Worm (Caenorhabditis elegans) whole organism, mixed stage, embryonic: Measurements from ENCODE around the gene T26H5.9.

ENCODE experiments used
- M03D4.4 ChIP-seq: sonication (generic microtip); optimal IDR thresholded peaks from 2 replicates; lab custom pipeline; 2017; ENCODE audit warnings: mild to moderate bottlenecking, missing genetic modification characterization, missing compliant biosample characterization
- blmp-1 ChIP-seq: fragments of 150-350 bp; optimal IDR thresholded peaks from 2 replicates; lab custom pipeline; 2014; ENCODE audit warnings: missing biosample characterization, missing genetic modification characterization
- ceh-39 ChIP-seq: fragments of 150-350 bp; optimal IDR thresholded peaks from 2 replicates; lab custom pipeline; 2014; ENCODE audit warnings: missing biosample characterization, missing genetic modification characterization
- ceh-43 ChIP-seq: fragments of 200-800 bp; sonication (Bioruptor generic); optimal IDR thresholded peaks from 2 replicates; lab custom pipeline; 2018; ENCODE audit warnings: mild to moderate bottlenecking, missing genetic modification characterization, moderate library complexity, missing compliant biosample characterization
- ceh-83 ChIP-seq: fragments of 200-800 bp; sonication (Bioruptor generic); optimal IDR thresholded peaks from 2 replicates; lab custom pipeline; 2018; ENCODE audit warnings: mild to moderate bottlenecking, missing genetic modification characterization, missing compliant biosample characterization
- cnd-1 ChIP-seq: fragments of 200-800 bp; sonication (Bioruptor generic); optimal IDR thresholded peaks from 2 replicates; lab custom pipeline; 2018; ENCODE audit warnings: mild to moderate bottlenecking, missing genetic modification characterization, missing compliant biosample characterization
- drap-1 ChIP-seq: fragments of 200-800 bp; sonication (Bioruptor generic); optimal IDR thresholded peaks from 3 replicates; lab custom pipeline; 2018; ENCODE audit warnings: mild to moderate bottlenecking, missing genetic modification characterization, missing compliant biosample characterization
- elt-1 ChIP-seq: sonication (generic microtip); optimal IDR thresholded peaks from 2 replicates; lab custom pipeline; 2017; ENCODE audit warnings: missing genetic modification characterization, mild to moderate bottlenecking, missing compliant biosample characterization, antibody characterized with exemption, moderate library complexity, borderline replicate concordance; ENCODE audit not compliant: insufficient read depth
- elt-3 ChIP-seq: fragments of 150-350 bp; optimal IDR thresholded peaks from 2 replicates; lab custom pipeline; 2014; ENCODE audit warnings: missing biosample characterization, missing genetic modification characterization
- flh-1 ChIP-seq: fragments of 200-800 bp; sonication (Bioruptor generic); optimal IDR thresholded peaks from 2 replicates; lab custom pipeline; 2018; ENCODE audit warnings: mild to moderate bottlenecking, missing genetic modification characterization, moderate library complexity, missing compliant biosample characterization
- ham-2 ChIP-seq: fragments of 200-800 bp; sonication (Bioruptor generic); optimal IDR thresholded peaks from 2 replicates; lab custom pipeline; 2018; ENCODE audit warnings: mild to moderate bottlenecking, missing genetic modification characterization, missing compliant biosample characterization
- hlh-1 ChIP-seq: fragments of 150-350 bp; optimal IDR thresholded peaks from 2 replicates; lab custom pipeline; 2014; ENCODE audit warnings: missing biosample characterization, missing genetic modification reagents, missing genetic modification characterization
- lin-13 ChIP-seq: fragments of 150-350 bp; optimal IDR thresholded peaks from 2 replicates; lab custom pipeline; 2014; ENCODE audit warnings: missing biosample characterization, missing genetic modification characterization
- lin-32 ChIP-seq: fragments of 200-800 bp; sonication (Bioruptor generic); optimal IDR thresholded peaks from 2 replicates; lab custom pipeline; 2018; ENCODE audit warnings: mild to moderate bottlenecking, missing genetic modification characterization, missing compliant biosample characterization
- lsy-2 ChIP-seq: fragments of 150-350 bp; optimal IDR thresholded peaks from 2 replicates; lab custom pipeline; 2014; ENCODE audit warnings: missing biosample characterization, missing genetic modification characterization
- mep-1 ChIP-seq: fragments of 150-350 bp; optimal IDR thresholded peaks from 2 replicates; lab custom pipeline; 2017; ENCODE audit warnings: missing biosample characterization, missing genetic modification reagents, missing genetic modification characterization, inconsistent platforms
- mls-2 ChIP-seq: sonication (generic microtip); optimal IDR thresholded peaks from 2 replicates; lab custom pipeline; 2016; ENCODE audit warnings: mild to moderate bottlenecking, missing genetic modification characterization, moderate library complexity, missing compliant biosample characterization
- nhr-12 ChIP-seq: fragments of 150-350 bp; optimal IDR thresholded peaks from 2 replicates; lab custom pipeline; 2014; ENCODE audit warnings: missing biosample characterization, missing genetic modification characterization
- nhr-2 ChIP-seq: fragments of 150-350 bp; optimal IDR thresholded peaks from 2 replicates; lab custom pipeline; 2014; ENCODE audit warnings: missing biosample characterization, missing genetic modification characterization
- nhr-28 ChIP-seq: fragments of 150-350 bp; optimal IDR thresholded peaks from 2 replicates; lab custom pipeline; 2014; ENCODE audit warnings: missing biosample characterization, missing genetic modification characterization
- nhr-76 ChIP-seq: sonication (generic microtip); optimal IDR thresholded peaks from 2 replicates; lab custom pipeline; 2017; ENCODE audit warnings: missing biosample characterization, missing genetic modification characterization
- pha-4 ChIP-seq: fragments of 150-350 bp; optimal IDR thresholded peaks from 2 replicates; lab custom pipeline; 2018; ENCODE audit warnings: missing biosample characterization, missing genetic modification reagents, missing genetic modification characterization
- sem-2 ChIP-seq: fragments of 200-800 bp; sonication (Bioruptor generic); optimal IDR thresholded peaks from 2 replicates; lab custom pipeline; 2018; ENCODE audit warnings: mild to moderate bottlenecking, missing genetic modification characterization, missing compliant biosample characterization
- snpc-4 ChIP-seq: fragments of 150-350 bp; optimal IDR thresholded peaks from 2 replicates; lab custom pipeline; 2014; ENCODE audit warnings: missing biosample characterization, missing genetic modification characterization
- sptf-1 ChIP-seq: sonication (generic microtip); optimal IDR thresholded peaks from 2 replicates; lab custom pipeline; 2017; ENCODE audit warnings: mild to moderate bottlenecking, missing genetic modification characterization, moderate library complexity, missing compliant biosample characterization
- tbx-8 ChIP-seq: fragments of 200-800 bp; sonication (Bioruptor generic); optimal IDR thresholded peaks from 2 replicates; lab custom pipeline; 2018; ENCODE audit warnings: mild to moderate bottlenecking, missing genetic modification characterization, moderate library complexity, missing compliant biosample characterization
- unc-120 ChIP-seq: sonication (generic microtip); optimal IDR thresholded peaks from 2 replicates; lab custom pipeline; 2017; ENCODE audit warnings: missing genetic modification characterization, missing compliant biosample characterization; ENCODE audit not compliant: poor library complexity, severe bottlenecking
- unc-39 ChIP-seq: fragments of 150-350 bp; optimal IDR thresholded peaks from 2 replicates; lab custom pipeline; 2014; ENCODE audit warnings: missing biosample characterization, missing genetic modification characterization
- unc-62 ChIP-seq: fragments of 150-350 bp; optimal IDR thresholded peaks from 2 replicates; lab custom pipeline; 2014; ENCODE audit warnings: missing biosample characterization, missing genetic modification reagents, missing genetic modification characterization
- zip-8 ChIP-seq: fragments of 150-350 bp; optimal IDR thresholded peaks from 2 replicates; lab custom pipeline; 2014; ENCODE audit warnings: missing biosample characterization, missing genetic modification characterization
- ztf-11 ChIP-seq: fragments of 150-350 bp; optimal IDR thresholded peaks from 2 replicates; lab custom pipeline; 2014; ENCODE audit warnings: missing biosample characterization, missing genetic modification characterization

The T26H5.9 gene

ce11 chrV:15444188-15444587 is 528 bp upstream of the T26H5.9 start, which contains the start of gene T26H5.11:
Gene T26H5.11, minus strand, starts transcription at chrV:15444288.
- no peak for TF ChIP-seq mls-2 (tag; lab: Kevin White, UChicago)
- TF ChIP-seq snpc-4 = no peak
- TF ChIP-seq ham-2 (GFP tag; lab: Kevin White, UChicago) = no peak
- no peak for TF ChIP-seq ceh-43
- TF ChIP-seq nhr-28 = no peak
- no peak for TF ChIP-seq ztf-11
- no peak for TF ChIP-seq nhr-12 (tag; lab: Kevin White, UChicago)
- no peak for TF ChIP-seq unc-120 (tag; lab: Kevin White, UChicago)
- no peak for TF ChIP-seq pha-4 (tag; lab: Kevin White, UChicago)
- TF ChIP-seq nhr-2 (tag; lab: Kevin White, UChicago) = no peak
- TF ChIP-seq mep-1 = no peak
- no peak for TF ChIP-seq cnd-1 (tag; lab: Kevin White, UChicago)
- TF ChIP-seq unc-39 (tag; lab: Kevin White, UChicago) = no peak
- TF ChIP-seq elt-1 (tag; lab: Kevin White, UChicago) = no peak
- TF ChIP-seq unc-62 = no peak
- TF ChIP-seq, all 35 proteins: peak for 0

- TF ChIP-seq mep-1 = no peak
- no peak for TF ChIP-seq sptf-1 (tag; lab: Kevin White, UChicago)
- no peak for TF ChIP-seq ham-2 (GFP tag; lab: Kevin White, UChicago)
- TF ChIP-seq drap-1 (GFP tag; lab: Kevin White, UChicago) = no peak
- no peak for TF ChIP-seq unc-62
- TF ChIP-seq sem-2 (GFP tag; lab: Kevin White, UChicago) = no peak
- TF ChIP-seq cnd-1 (tag; lab: Kevin White, UChicago) = no peak
- TF ChIP-seq elt-1 (tag; lab: Kevin White, UChicago) = no peak
- TF ChIP-seq blmp-1 (tag; lab: Kevin White, UChicago) = no peak
- no peak for TF ChIP-seq unc-39 (tag; lab: Kevin White, UChicago)
- no peak for TF ChIP-seq hlh-1 (tag; lab: Kevin White, UChicago)
- no peak for TF ChIP-seq snpc-4
- TF ChIP-seq tbx-8 (GFP tag; lab: Kevin White, UChicago) = no peak
- TF ChIP-seq lin-32 = no peak
- no peak for TF ChIP-seq nhr-2 (tag; lab: Kevin White, UChicago)
- no peak for TF ChIP-seq elt-3
- no peak for TF ChIP-seq nhr-28
- TF ChIP-seq lin-13 = no peak
- no peak for TF ChIP-seq nhr-76 (tag; lab: Kevin White, UChicago)
- no peak for TF ChIP-seq zip-8 (tag; lab: Kevin White, UChicago)
Measured at ce11 chrV:15445437-15445836, 721 bp downstream of the T26H5.9 start, which contains the start of gene srh-239. Gene srh-239, plus strand, starts transcription at chrV:15445737.

- TF ChIP-seq elt-3 (no peak), drap-1 (GFP tag; lab: Kevin White, UChicago) (no peak), lin-32 (no peak), lin-13 (no peak), ceh-83 (GFP tag; lab: Kevin White, UChicago) (no peak), sptf-1 (tag; lab: Kevin White, UChicago) (no peak), mls-2 (tag; lab: Kevin White, UChicago) (no peak), nhr-76 (tag; lab: Kevin White, UChicago) (no peak), zip-8 (tag; lab: Kevin White, UChicago) (no peak), unc-62 (no peak), flh-1 (GFP tag; lab: Kevin White, UChicago) (no peak), ztf-11 (no peak), sem-2 (GFP tag; lab: Kevin White, UChicago) (no peak), lsy-2 (tag; lab: Kevin White, UChicago) (no peak), pha-4 (tag; lab: Kevin White, UChicago) (no peak), M03D4.4 (tag; lab: Kevin White, UChicago) (no peak), mep-1 (no peak)
Measured at ce11 chrV:15448408-15448807, 3.7 kb downstream of the T26H5.9 start, which contains the start of gene T26H5.4. Gene T26H5.4, minus strand, starts transcription at chrV:15448701.

ce11 chrV:15448865-15449264 is 4.1 kb downstream of the T26H5.9 start, which contains the start of gene T26H5.14:
Gene T26H5.14, plus strand, starts transcription at chrV:15449165.
- TF ChIP-seq tbx-8 (GFP tag; lab: Kevin White, UChicago) = no peak
- no peak for TF ChIP-seq elt-1 (tag; lab: Kevin White, UChicago)
- no peak for TF ChIP-seq unc-120 (tag; lab: Kevin White, UChicago)
- TF ChIP-seq ceh-43 = no peak
- no peak for TF ChIP-seq ham-2 (GFP tag; lab: Kevin White, UChicago)
- no peak for TF ChIP-seq nhr-2 (tag; lab: Kevin White, UChicago)
- no peak for TF ChIP-seq nhr-76 (tag; lab: Kevin White, UChicago)
- TF ChIP-seq sptf-1 (tag; lab: Kevin White, UChicago) = no peak
- TF ChIP-seq cnd-1 (tag; lab: Kevin White, UChicago) = no peak
- TF ChIP-seq lsy-2 (tag; lab: Kevin White, UChicago) = no peak
- no peak for TF ChIP-seq pha-4 (tag; lab: Kevin White, UChicago)
- TF ChIP-seq blmp-1 (tag; lab: Kevin White, UChicago) = no peak
- no peak for TF ChIP-seq ceh-39 (tag; lab: Kevin White, UChicago)
- no peak for TF ChIP-seq unc-39 (tag; lab: Kevin White, UChicago)
- no peak for TF ChIP-seq lin-13
- TF ChIP-seq drap-1 (GFP tag; lab: Kevin White, UChicago) = no peak
